Worm (Caenorhabditis elegans): ENCODE results near the gene K07C5.9.

DNA sequence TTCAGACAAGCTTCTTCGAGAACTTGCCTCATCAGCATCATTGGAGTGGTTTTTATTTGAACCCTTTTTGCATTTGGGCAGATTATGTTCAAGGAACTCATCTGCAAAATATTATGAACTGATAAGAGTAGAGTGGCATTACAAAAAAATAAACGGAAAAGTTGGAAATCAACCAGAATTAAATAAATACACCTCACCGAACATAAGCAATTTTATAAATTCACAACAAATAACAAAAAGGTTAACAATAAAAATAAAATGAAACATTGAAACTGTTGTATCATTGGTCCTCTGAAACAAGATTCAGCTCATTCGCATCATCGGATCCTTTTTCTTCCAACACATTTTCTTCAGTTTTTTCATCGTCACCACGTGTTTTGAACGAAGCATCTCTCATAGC, 32.7 kb downstream of the K07C5.9 start, which contains the start of gene asps-1:
- TF ChIP-seq nhr-11 (tag; optimal IDR thresholded peaks at IDR 0.05) (no peak), fax-1 (tag; optimal IDR thresholded peaks at IDR 0.05) (no peak), hlh-13 (GFP tag; optimal IDR thresholded peaks at IDR 0.05) (no peak), ama-1 (optimal IDR thresholded peaks at IDR 0.05) (no peak), madf-2 (tag; optimal IDR thresholded peaks at IDR 0.05) (no peak), sox-2 (GFP tag; IDR thresholded peaks at IDR 0.05) (no peak), hlh-6 (tag; optimal IDR thresholded peaks at IDR 0.05) (no peak), hlh-8 (tag; optimal IDR thresholded peaks at IDR 0.05) (no peak), unc-86 (tag; optimal IDR thresholded peaks at IDR 0.05) (no peak)
